Worm (Caenorhabditis elegans) whole organism, late embryonic: ENCODE measurements around the gene Y39B6A.37.

ENCODE experiments used
- C38D4.7 ChIP-seq: fragments of 200-800 bp; sonication (Bioruptor generic); optimal IDR thresholded peaks from 2 replicates; lab custom pipeline; 2018; ENCODE audit warnings: mild to moderate bottlenecking, missing genetic modification characterization, moderate library complexity, missing compliant biosample characterization
- F13H6.1 ChIP-seq: sonication (generic microtip); optimal IDR thresholded peaks from 2 replicates; lab custom pipeline; 2016; ENCODE audit warnings: missing genetic modification characterization, missing compliant biosample characterization
- K09A11.1 ChIP-seq: sonication (generic microtip); optimal IDR thresholded peaks from 2 replicates; lab custom pipeline; 2017; ENCODE audit warnings: antibody characterized with exemption, mild to moderate bottlenecking, missing genetic modification characterization, missing compliant biosample characterization; ENCODE audit not compliant: insufficient read depth
- T23F11.4 ChIP-seq: fragments of 200-800 bp; sonication (Bioruptor generic); optimal IDR thresholded peaks from 2 replicates; lab custom pipeline; 2018; ENCODE audit warnings: mild to moderate bottlenecking, missing genetic modification characterization, missing compliant biosample characterization
- Y22D7AL.16 ChIP-seq: sonication (generic microtip); optimal IDR thresholded peaks from 2 replicates; lab custom pipeline; 2016; ENCODE audit warnings: missing genetic modification characterization, missing compliant biosample characterization
- ama-1 ChIP-seq: fragments of 150-350 bp; optimal IDR thresholded peaks from 2 replicates; lab custom pipeline; 2014
- ceh-2 ChIP-seq: sonication (generic microtip); optimal IDR thresholded peaks from 2 replicates; lab custom pipeline; 2016; ENCODE audit warnings: missing genotype, missing genetic modification characterization, missing compliant biosample characterization
- ceh-30 ChIP-seq: fragments of 150-350 bp; optimal IDR thresholded peaks from 2 replicates; lab custom pipeline; 2014; ENCODE audit warnings: missing biosample characterization, missing genetic modification characterization
- ceh-31 ChIP-seq: sonication (generic microtip); optimal IDR thresholded peaks from 2 replicates; lab custom pipeline; 2016; ENCODE audit warnings: missing genetic modification characterization, missing compliant biosample characterization
- ceh-45 ChIP-seq: fragments of 200-800 bp; sonication (Bioruptor generic); IDR thresholded peaks from 2 replicates; pipeline ENCODE4 v1.3.6; 2022; ENCODE audit warnings: missing genetic modification reagents, missing genetic modification characterization, missing compliant biosample characterization
- ceh-48 ChIP-seq: sonication (generic microtip); optimal IDR thresholded peaks from 2 replicates; lab custom pipeline; 2016; ENCODE audit warnings: missing genetic modification characterization, inconsistent platforms, missing compliant biosample characterization
- ceh-6 ChIP-seq: fragments of 200-800 bp; sonication (Bioruptor generic); optimal IDR thresholded peaks from 2 replicates; lab custom pipeline; 2018; ENCODE audit warnings: mild to moderate bottlenecking, missing genetic modification characterization, missing compliant biosample characterization
- ceh-9 ChIP-seq: sonication (generic microtip); optimal IDR thresholded peaks from 2 replicates; lab custom pipeline; 2016; ENCODE audit warnings: mild to moderate bottlenecking, missing genetic modification characterization, inconsistent platforms, missing compliant biosample characterization
- che-1 ChIP-seq: sonication (generic microtip); optimal IDR thresholded peaks from 2 replicates; lab custom pipeline; 2016; ENCODE audit warnings: mild to moderate bottlenecking, missing genetic modification characterization, missing compliant biosample characterization
- dmd-4 ChIP-seq: sonication (generic microtip); optimal IDR thresholded peaks from 2 replicates; lab custom pipeline; 2016; ENCODE audit warnings: borderline replicate concordance, missing genetic modification characterization, missing compliant biosample characterization
- elt-2 ChIP-seq: sonication (generic microtip); optimal IDR thresholded peaks from 2 replicates; lab custom pipeline; 2016; ENCODE audit warnings: missing genetic modification reagents, missing genetic modification characterization, missing compliant biosample characterization
- ets-4 ChIP-seq: sonication (generic microtip); optimal IDR thresholded peaks from 2 replicates; lab custom pipeline; 2016; ENCODE audit warnings: missing genetic modification characterization, missing compliant biosample characterization
- hlh-13 ChIP-seq: fragments of 200-800 bp; sonication (Bioruptor generic); optimal IDR thresholded peaks from 2 replicates; lab custom pipeline; 2018; ENCODE audit warnings: mild to moderate bottlenecking, missing genetic modification characterization, missing compliant biosample characterization
- hlh-30 ChIP-seq: sonication (generic microtip); optimal IDR thresholded peaks from 2 replicates; lab custom pipeline; 2017; ENCODE audit warnings: antibody characterized with exemption, missing genetic modification characterization, missing compliant biosample characterization; ENCODE audit not compliant: insufficient read depth
- hlh-6 ChIP-seq: sonication (generic microtip); optimal IDR thresholded peaks from 2 replicates; lab custom pipeline; 2016; ENCODE audit warnings: missing genotype, missing genetic modification characterization, missing compliant biosample characterization
- lim-6 ChIP-seq: sonication (generic microtip); optimal IDR thresholded peaks from 2 replicates; lab custom pipeline; 2016; ENCODE audit warnings: missing genetic modification characterization, missing compliant biosample characterization
- lin-11 ChIP-seq: fragments of 200-800 bp; sonication (Bioruptor generic); optimal IDR thresholded peaks from 2 replicates; lab custom pipeline; 2018; ENCODE audit warnings: mild to moderate bottlenecking, missing genetic modification characterization, missing compliant biosample characterization
- madf-2 ChIP-seq: sonication (generic microtip); optimal IDR thresholded peaks from 2 replicates; lab custom pipeline; 2017; ENCODE audit warnings: missing genetic modification characterization, missing compliant biosample characterization
- mec-3 ChIP-seq: sonication (generic microtip); optimal IDR thresholded peaks from 2 replicates; lab custom pipeline; 2016; ENCODE audit warnings: borderline replicate concordance, missing genetic modification characterization, missing compliant biosample characterization
- nfya-1 ChIP-seq: sonication (generic microtip); optimal IDR thresholded peaks from 2 replicates; lab custom pipeline; 2017; ENCODE audit warnings: missing genetic modification characterization, mild to moderate bottlenecking, missing compliant biosample characterization, antibody characterized with exemption, moderate library complexity
- nhr-232 ChIP-seq: sonication (generic microtip); optimal IDR thresholded peaks from 2 replicates; lab custom pipeline; 2016; ENCODE audit warnings: missing genetic modification characterization, missing compliant biosample characterization
- odd-2 ChIP-seq: sonication (generic microtip); optimal IDR thresholded peaks from 2 replicates; lab custom pipeline; 2017; ENCODE audit warnings: antibody characterized with exemption, mild to moderate bottlenecking, missing genetic modification characterization, missing compliant biosample characterization
- pag-3 ChIP-seq: sonication (generic microtip); optimal IDR thresholded peaks from 2 replicates; lab custom pipeline; 2016; ENCODE audit warnings: missing compliant biosample characterization, missing genetic modification characterization, borderline replicate concordance
- pha-2 ChIP-seq: sonication (generic microtip); optimal IDR thresholded peaks from 2 replicates; lab custom pipeline; 2017; ENCODE audit warnings: mild to moderate bottlenecking, missing genetic modification characterization, missing compliant biosample characterization
- pqm-1 ChIP-seq: sonication (generic microtip); optimal IDR thresholded peaks from 2 replicates; lab custom pipeline; 2016; ENCODE audit warnings: missing genetic modification characterization, missing compliant biosample characterization
- rnt-1 ChIP-seq: sonication (generic microtip); optimal IDR thresholded peaks from 2 replicates; lab custom pipeline; 2016; ENCODE audit warnings: missing genetic modification characterization, missing compliant biosample characterization
- sdc-2 ChIP-seq: sonication (generic microtip); optimal IDR thresholded peaks from 2 replicates; lab custom pipeline; 2016; ENCODE audit warnings: missing genotype, missing genetic modification characterization, missing compliant biosample characterization
- sox-2 ChIP-seq: fragments of 200-800 bp; sonication (Bioruptor generic); IDR thresholded peaks from 2 replicates; pipeline ENCODE4 v1.3.6; 2022; ENCODE audit warnings: missing genetic modification reagents, missing genetic modification characterization, missing compliant biosample characterization
- sox-4 ChIP-seq: sonication (generic microtip); optimal IDR thresholded peaks from 2 replicates; lab custom pipeline; 2017; ENCODE audit warnings: mild to moderate bottlenecking, missing genetic modification characterization, inconsistent platforms, missing compliant biosample characterization
- tbx-2 ChIP-seq: sonication (generic microtip); optimal IDR thresholded peaks from 2 replicates; lab custom pipeline; 2016; ENCODE audit warnings: missing genetic modification characterization, missing compliant biosample characterization
- unc-3 ChIP-seq, 2 experiments: fragments of 200-800 bp in 1 of 2; sonication (Bioruptor generic) in 1 of 2; sonication (generic microtip) in 1 of 2; conservative IDR thresholded peaks in 1 of 2; optimal IDR thresholded peaks in 1 of 2; 2 replicates each; pipeline versions ENCODE4 v1.3.6 to Lab custom; 2016 to 2022; ENCODE audit warnings: missing compliant biosample characterization in 2 of 2, missing genetic modification characterization in 2 of 2, missing genetic modification reagents in 1 of 2
- unc-42 ChIP-seq: sonication (generic microtip); optimal IDR thresholded peaks from 2 replicates; lab custom pipeline; 2016; ENCODE audit warnings: missing genotype, missing genetic modification characterization, missing compliant biosample characterization
- zip-5 ChIP-seq: sonication (generic microtip); optimal IDR thresholded peaks from 2 replicates; lab custom pipeline; 2016; ENCODE audit warnings: missing genetic modification characterization, missing compliant biosample characterization

Gene Y39B6A.37

DNA sequence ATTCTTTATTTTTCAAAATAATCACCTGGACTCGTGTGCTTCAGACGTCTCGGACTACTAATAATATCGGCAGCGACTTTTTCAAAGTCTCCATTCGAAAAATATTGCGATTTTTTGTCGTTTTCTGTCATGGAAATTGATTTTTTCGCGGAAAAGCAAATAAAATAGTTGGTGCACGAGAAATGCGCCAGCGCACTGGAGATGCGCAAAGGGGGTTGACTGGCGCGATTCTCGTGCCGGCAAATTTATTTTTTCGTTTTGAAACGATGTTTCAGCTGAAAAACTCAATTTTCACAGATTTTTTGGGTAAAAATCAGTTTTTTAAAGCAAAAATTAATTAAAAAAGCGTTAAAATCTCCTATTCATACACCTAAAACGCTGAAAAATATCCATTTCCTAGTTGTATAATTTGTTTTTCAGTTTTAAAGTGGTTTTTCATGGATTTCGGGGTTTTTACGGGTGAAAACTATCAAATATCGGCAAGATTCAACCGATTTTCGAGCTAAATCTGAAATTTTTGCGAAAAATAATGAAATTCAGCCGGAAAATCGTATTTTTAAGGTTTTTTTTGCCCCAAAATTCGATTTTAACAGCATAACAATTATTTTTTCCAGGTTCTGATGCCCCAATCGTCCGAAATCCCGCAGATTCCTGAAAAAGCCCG is at the start of gene Y39B6A.37, which contains the start of gene reps-1:
Gene Y39B6A.37, plus strand, starts transcription at position 614 of the 664 bp plus-strand sequence.
Gene reps-1, minus strand, starts transcription at position 263 of the 664 bp plus-strand sequence.
- TF ChIP-seq F13H6.1 (tag; lab: Kevin White, UChicago) (no peak), nfya-1 (tag; lab: Kevin White, UChicago) (peak; percentile 30), unc-42 (tag; lab: Kevin White, UChicago) (peak; percentile 15), madf-2 (tag; lab: Kevin White, UChicago) (no peak), ama-1 (lab: Kevin White, UChicago) (no peak), Y22D7AL.16 (tag; lab: Kevin White, UChicago) (no peak), hlh-30 (tag; lab: Kevin White, UChicago) (no peak), C38D4.7 (GFP tag; lab: Kevin White, UChicago) (no peak), ceh-45 (GFP tag; lab: Robert Waterston, UW) (no peak), nhr-232 (no peak), rnt-1 (no peak), pha-2 (no peak), ceh-9 (tag; lab: Kevin White, UChicago) (no peak), lin-11 (tag; lab: Kevin White, UChicago) (no peak), zip-5 (no peak), hlh-6 (tag; lab: Kevin White, UChicago) (no peak), dmd-4 (no peak), K09A11.1 (no peak), ceh-2 (tag; lab: Kevin White, UChicago) (no peak), ceh-31 (tag; lab: Kevin White, UChicago) (peak; percentile 27), lim-6 (tag; lab: Kevin White, UChicago) (no peak), mec-3 (tag; lab: Kevin White, UChicago) (no peak), hlh-13 (GFP tag; lab: Kevin White, UChicago) (no peak), ets-4 (tag; lab: Kevin White, UChicago) (no peak), sox-2 (GFP tag; lab: Robert Waterston, UW) (no peak), elt-2 (tag; lab: Kevin White, UChicago) (peak; percentile 42), unc-3 (GFP tag; conservative IDR thresholded peaks at IDR 0.05; lab: Robert Waterston, UW) (no peak), unc-3 (tag; optimal IDR thresholded peaks at IDR 0.05; lab: Kevin White, UChicago) (no peak), che-1 (tag; lab: Kevin White, UChicago) (no peak), ceh-30 (tag; lab: Kevin White, UChicago) (peak; percentile 81), tbx-2 (peak; percentile 14)

DNA sequence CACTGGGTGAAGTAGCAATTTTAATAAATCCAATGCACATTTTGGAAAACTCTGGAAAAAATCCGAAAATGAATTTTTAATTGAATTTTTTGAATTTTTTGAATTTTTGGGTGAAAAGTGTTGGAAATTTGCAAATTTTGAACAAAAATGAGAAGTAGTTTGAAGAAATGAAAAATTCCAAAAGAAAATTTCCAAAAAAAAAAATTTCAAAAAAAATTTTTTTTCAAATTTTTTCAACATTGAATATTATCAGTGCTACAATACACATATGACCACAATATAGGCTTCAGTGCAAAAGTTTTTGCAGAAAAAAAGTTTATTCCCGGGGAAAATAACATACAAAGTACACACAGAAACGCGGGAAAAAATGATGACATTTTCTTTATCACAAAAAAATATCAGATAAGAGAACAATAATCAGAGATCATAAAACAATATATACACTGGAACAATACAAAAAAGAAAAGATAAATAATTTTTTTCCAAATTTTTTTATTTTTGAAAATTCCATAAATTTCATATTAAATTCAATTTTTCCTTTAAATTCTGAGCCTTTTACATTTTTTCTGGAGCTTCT is 33.3 kb upstream of the Y39B6A.37 start, which contains the start of gene hrg-10:
Gene hrg-10, minus strand, starts transcription at position 51 of the 577 bp plus-strand sequence.
- TF ChIP-seq sdc-2 (no peak), elt-2 (tag; lab: Kevin White, UChicago) (peak; percentile 62)

DNA sequence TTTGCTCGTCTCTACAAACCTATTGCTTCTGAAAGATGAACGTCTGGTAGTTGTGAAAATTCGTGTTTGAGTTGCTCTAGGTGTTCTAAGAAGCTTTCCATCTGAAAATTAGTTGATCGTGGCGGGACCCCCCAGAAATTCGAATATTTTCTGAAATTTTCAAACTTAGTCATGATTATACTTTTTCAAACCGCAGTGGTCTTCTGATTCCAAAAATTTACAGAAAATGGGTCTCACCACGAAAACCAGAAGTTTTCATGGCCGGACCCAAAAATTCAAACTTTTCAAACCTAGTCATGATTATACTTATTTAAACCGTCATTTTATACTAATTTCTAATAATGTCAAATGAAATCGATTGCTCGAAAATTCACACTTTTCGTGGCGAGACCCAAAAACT is 30.6 kb upstream of the Y39B6A.37 start, which contains the start of gene ztf-20:
Gene ztf-20, minus strand, starts transcription at position 101 of the 400 bp plus-strand sequence.
- TF ChIP-seq sdc-2 (no peak), tbx-2 (no peak), sox-4 (no peak), pag-3 (tag; lab: Kevin White, UChicago) (no peak), madf-2 (tag; lab: Kevin White, UChicago) (no peak), ceh-6 (GFP tag; lab: Kevin White, UChicago) (no peak), lin-11 (tag; lab: Kevin White, UChicago) (no peak), ceh-48 (tag; lab: Kevin White, UChicago) (no peak), pqm-1 (tag; lab: Kevin White, UChicago) (no peak), odd-2 (tag; lab: Kevin White, UChicago) (no peak), hlh-30 (tag; lab: Kevin White, UChicago) (no peak), C38D4.7 (GFP tag; lab: Kevin White, UChicago) (no peak), T23F11.4 (GFP tag; lab: Kevin White, UChicago) (no peak)
- TF ChIP-seq, all 69 proteins: peak for 0
